Worm (Caenorhabditis elegans) whole organism, L4/young adult: ENCODE results near the gene mpst-7.

Source experiments
- dao-5 ChIP-seq: sonication (generic microtip); optimal IDR thresholded peaks from 2 replicates; lab custom pipeline; 2016; ENCODE audit warnings: missing genotype, missing genetic modification characterization, moderate library complexity, missing compliant biosample characterization
- him-1 ChIP-seq: sonication (generic microtip); optimal IDR thresholded peaks from 2 replicates; lab custom pipeline; 2016; ENCODE audit warnings: missing genotype, missing genetic modification reagents, missing genetic modification characterization, missing compliant biosample characterization

DNA sequence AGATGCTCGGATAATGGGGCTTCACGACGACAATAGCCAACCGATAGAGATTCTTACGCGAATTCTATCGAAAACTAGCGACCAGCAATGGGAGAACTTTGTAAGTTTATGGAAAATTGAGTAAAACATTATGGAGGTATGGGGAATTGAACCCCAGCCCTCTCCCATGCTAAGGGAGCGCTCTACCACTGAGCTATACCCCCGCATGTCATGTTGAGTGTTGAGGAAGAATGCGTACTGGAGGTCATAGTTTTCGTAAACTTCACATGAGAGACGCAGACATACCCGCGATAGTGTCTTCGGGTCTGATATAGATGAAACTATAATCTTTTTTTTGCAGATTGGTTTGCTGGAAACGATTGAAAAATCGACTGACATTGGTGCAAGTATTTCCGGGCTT lies 42.4 kb upstream of the mpst-7 start:
- TF ChIP-seq dao-5 (tag; lab: Kevin White, UChicago) (peak; percentile 72), him-1 (tag; lab: Kevin White, UChicago) (peak; percentile 72)
